Worm (Caenorhabditis elegans): Measurements from ENCODE around the gene algn-1.

Gene algn-1

ce11 chrIII:6495191-6495723 is 35.3 kb downstream of the algn-1 start, which contains the start of gene F23F12.13 (continued):
- TF ChIP-seq daf-12 (tag; optimal IDR thresholded peaks at IDR 0.05) = no peak
- TF ChIP-seq fkh-10 (GFP tag; optimal IDR thresholded peaks at IDR 0.05) = no peak
- no peak for TF ChIP-seq lsy-2 (tag; optimal IDR thresholded peaks at IDR 0.05)
- no peak for TF ChIP-seq php-3 (GFP tag; IDR thresholded peaks at IDR 0.05)

ce11 chrIII:6498176-6498575 is 38.3 kb downstream of the algn-1 start, which contains the start of gene sdz-15:
Gene sdz-15 (plus strand): TSS chrIII:6498476.
- TF ChIP-seq nhr-10 (tag; optimal IDR thresholded peaks at IDR 0.05) (no peak), lin-1 (GFP tag; IDR thresholded peaks at IDR 0.05) (no peak), lin-29 (GFP tag; IDR thresholded peaks at IDR 0.05) (no peak), ctbp-1 (GFP tag; IDR thresholded peaks at IDR 0.05) (no peak), sdz-12 (GFP tag; optimal IDR thresholded peaks at IDR 0.05) (no peak), aly-2 (tag; optimal IDR thresholded peaks at IDR 0.05) (no peak), rbr-2 (tag; optimal IDR thresholded peaks at IDR 0.05) (no peak), mxl-3 (GFP tag; optimal IDR thresholded peaks at IDR 0.05) (no peak), ztf-7 (tag; optimal IDR thresholded peaks at IDR 0.05) (no peak), mes-2 (tag; optimal IDR thresholded peaks at IDR 0.05; ENCODE audit: poor library complexity, severe bottlenecking) (no peak), lir-3 (tag; optimal IDR thresholded peaks at IDR 0.05) (no peak), hlh-11 (tag; optimal IDR thresholded peaks at IDR 0.05) (no peak), lin-15B (tag; optimal IDR thresholded peaks at IDR 0.05) (no peak), hif-1 (tag; optimal IDR thresholded peaks at IDR 0.05) (no peak), lsy-2 (tag; optimal IDR thresholded peaks at IDR 0.05) (no peak), hmg-1.1 (GFP tag; IDR thresholded peaks at IDR 0.05) (no peak), pqm-1 (tag; optimal IDR thresholded peaks at IDR 0.05) (no peak)

- TF ChIP-seq ces-1 (GFP tag; optimal IDR thresholded peaks at IDR 0.05) (no peak), unc-62 (GFP tag; optimal IDR thresholded peaks at IDR 0.05 in 1 of 2) (peak in 1 of 2 experiments; percentile 92), unc-62 (tag; optimal IDR thresholded peaks at IDR 0.05) (no peak), nhr-42 (GFP tag; IDR thresholded peaks at IDR 0.05) (no peak), tag-97 (GFP tag; IDR thresholded peaks at IDR 0.05) (no peak), mdl-1 (tag; optimal IDR thresholded peaks at IDR 0.05) (no peak), nhr-41 (GFP tag; IDR thresholded peaks at IDR 0.05) (no peak), nhr-237 (tag; optimal IDR thresholded peaks at IDR 0.05) (no peak)
Measured at ce11 chrIII:6499102-6499501, 39.2 kb downstream of the algn-1 start.

ce11 chrIII:6500032-6500564 is 40.2 kb downstream of the algn-1 start, which contains the start of gene F23F12.3:
Gene F23F12.3 (plus strand): TSS chrIII:6500514.
- TF ChIP-seq dve-1 (tag; optimal IDR thresholded peaks at IDR 0.05; ENCODE audit: insufficient read depth) = no peak
- peak; percentile 74 for TF ChIP-seq aha-1 (tag)
- no peak for TF ChIP-seq cey-2 (tag; optimal IDR thresholded peaks at IDR 0.05; ENCODE audit: borderline replicate concordance, insufficient read depth)
- TF ChIP-seq dmd-6 (GFP tag; IDR thresholded peaks at IDR 0.05) = peak; percentile 21; the same call in 1 of the 2 replicates
- no peak for TF ChIP-seq ama-1 (optimal IDR thresholded peaks at IDR 0.05)
- TF ChIP-seq pqm-1 (tag; optimal IDR thresholded peaks at IDR 0.05) = peak; percentile 29

ce11 chrIII:6504157-6504556 is 44.2 kb downstream of the algn-1 start:
- peak; percentile 95 for TF ChIP-seq Y48G9A.11 (GFP tag; IDR thresholded peaks at IDR 0.05)
